Worm (Caenorhabditis elegans) whole organism, late embryonic: ENCODE measurements around the gene Y47D7A.9.

Source experiments
- C08G9.2 ChIP-seq: sonication (generic microtip); optimal IDR thresholded peaks from 2 replicates; lab custom pipeline; 2016; ENCODE audit warnings: mild to moderate bottlenecking, missing genetic modification characterization, moderate library complexity, missing compliant biosample characterization
- C38D4.7 ChIP-seq: fragments of 200-800 bp; sonication (Bioruptor generic); optimal IDR thresholded peaks from 2 replicates; lab custom pipeline; 2018; ENCODE audit warnings: mild to moderate bottlenecking, missing genetic modification characterization, moderate library complexity, missing compliant biosample characterization
- F13H6.1 ChIP-seq: sonication (generic microtip); optimal IDR thresholded peaks from 2 replicates; lab custom pipeline; 2016; ENCODE audit warnings: missing genetic modification characterization, missing compliant biosample characterization
- Y22D7AL.16 ChIP-seq: sonication (generic microtip); optimal IDR thresholded peaks from 2 replicates; lab custom pipeline; 2016; ENCODE audit warnings: missing genetic modification characterization, missing compliant biosample characterization
- ceh-14 ChIP-seq: sonication (generic microtip); optimal IDR thresholded peaks from 2 replicates; lab custom pipeline; 2016; ENCODE audit warnings: missing genotype, missing genetic modification characterization, missing compliant biosample characterization
- ceh-2 ChIP-seq: sonication (generic microtip); optimal IDR thresholded peaks from 2 replicates; lab custom pipeline; 2016; ENCODE audit warnings: missing genotype, missing genetic modification characterization, missing compliant biosample characterization
- ceh-22 ChIP-seq: sonication (generic microtip); optimal IDR thresholded peaks from 2 replicates; lab custom pipeline; 2017; ENCODE audit warnings: missing biosample characterization, missing genetic modification characterization
- ceh-30 ChIP-seq: fragments of 150-350 bp; optimal IDR thresholded peaks from 2 replicates; lab custom pipeline; 2014; ENCODE audit warnings: missing biosample characterization, missing genetic modification characterization
- ceh-31 ChIP-seq: sonication (generic microtip); optimal IDR thresholded peaks from 2 replicates; lab custom pipeline; 2016; ENCODE audit warnings: missing genetic modification characterization, missing compliant biosample characterization
- ceh-34 ChIP-seq: sonication (generic microtip); optimal IDR thresholded peaks from 2 replicates; lab custom pipeline; 2016; ENCODE audit warnings: mild to moderate bottlenecking, missing genetic modification characterization, missing compliant biosample characterization
- ceh-9 ChIP-seq: sonication (generic microtip); optimal IDR thresholded peaks from 2 replicates; lab custom pipeline; 2016; ENCODE audit warnings: mild to moderate bottlenecking, missing genetic modification characterization, inconsistent platforms, missing compliant biosample characterization
- che-1 ChIP-seq: sonication (generic microtip); optimal IDR thresholded peaks from 2 replicates; lab custom pipeline; 2016; ENCODE audit warnings: mild to moderate bottlenecking, missing genetic modification characterization, missing compliant biosample characterization
- dmd-4 ChIP-seq: sonication (generic microtip); optimal IDR thresholded peaks from 2 replicates; lab custom pipeline; 2016; ENCODE audit warnings: borderline replicate concordance, missing genetic modification characterization, missing compliant biosample characterization
- dve-1 ChIP-seq: sonication (generic microtip); optimal IDR thresholded peaks from 2 replicates; lab custom pipeline; 2017; ENCODE audit warnings: antibody characterized with exemption, mild to moderate bottlenecking, missing genetic modification characterization, missing compliant biosample characterization
- elt-4 ChIP-seq: sonication (generic microtip); optimal IDR thresholded peaks from 2 replicates; lab custom pipeline; 2016; ENCODE audit warnings: missing genetic modification characterization, missing compliant biosample characterization
- eyg-1 ChIP-seq: sonication (generic microtip); optimal IDR thresholded peaks from 2 replicates; lab custom pipeline; 2016; ENCODE audit warnings: missing genotype, missing genetic modification characterization, missing compliant biosample characterization
- fkh-10 ChIP-seq: fragments of 150-350 bp; optimal IDR thresholded peaks from 2 replicates; lab custom pipeline; 2014; ENCODE audit warnings: missing biosample characterization, missing genetic modification reagents, missing genetic modification characterization
- fkh-6 ChIP-seq: sonication (generic microtip); optimal IDR thresholded peaks from 2 replicates; lab custom pipeline; 2016; ENCODE audit warnings: missing genetic modification characterization, missing compliant biosample characterization
- hlh-13 ChIP-seq: fragments of 200-800 bp; sonication (Bioruptor generic); optimal IDR thresholded peaks from 2 replicates; lab custom pipeline; 2018; ENCODE audit warnings: mild to moderate bottlenecking, missing genetic modification characterization, missing compliant biosample characterization
- lin-11 ChIP-seq: fragments of 200-800 bp; sonication (Bioruptor generic); optimal IDR thresholded peaks from 2 replicates; lab custom pipeline; 2018; ENCODE audit warnings: mild to moderate bottlenecking, missing genetic modification characterization, missing compliant biosample characterization
- mec-3 ChIP-seq: sonication (generic microtip); optimal IDR thresholded peaks from 2 replicates; lab custom pipeline; 2016; ENCODE audit warnings: borderline replicate concordance, missing genetic modification characterization, missing compliant biosample characterization
- odd-2 ChIP-seq: sonication (generic microtip); optimal IDR thresholded peaks from 2 replicates; lab custom pipeline; 2017; ENCODE audit warnings: antibody characterized with exemption, mild to moderate bottlenecking, missing genetic modification characterization, missing compliant biosample characterization
- pag-3 ChIP-seq: sonication (generic microtip); optimal IDR thresholded peaks from 2 replicates; lab custom pipeline; 2016; ENCODE audit warnings: missing compliant biosample characterization, missing genetic modification characterization, borderline replicate concordance
- pat-9 ChIP-seq: fragments of 200-800 bp; sonication (Bioruptor generic); optimal IDR thresholded peaks from 2 replicates; lab custom pipeline; 2018; ENCODE audit warnings: mild to moderate bottlenecking, missing genetic modification characterization, moderate library complexity, missing compliant biosample characterization
- pha-4 ChIP-seq: fragments of 150-350 bp; optimal IDR thresholded peaks from 2 replicates; lab custom pipeline; 2018; ENCODE audit warnings: missing biosample characterization, missing genetic modification reagents, missing genetic modification characterization
- pros-1 ChIP-seq: fragments of 150-350 bp; optimal IDR thresholded peaks from 2 replicates; lab custom pipeline; 2014; ENCODE audit warnings: missing biosample characterization, missing genetic modification reagents, missing genetic modification characterization
- ref-2 ChIP-seq: sonication (generic microtip); optimal IDR thresholded peaks from 2 replicates; lab custom pipeline; 2016; ENCODE audit warnings: missing genetic modification characterization, missing compliant biosample characterization
- sox-4 ChIP-seq: sonication (generic microtip); optimal IDR thresholded peaks from 2 replicates; lab custom pipeline; 2017; ENCODE audit warnings: mild to moderate bottlenecking, missing genetic modification characterization, inconsistent platforms, missing compliant biosample characterization
- tbx-7 ChIP-seq: sonication (generic microtip); optimal IDR thresholded peaks from 2 replicates; lab custom pipeline; 2016; ENCODE audit warnings: missing genotype, missing genetic modification characterization, missing compliant biosample characterization
- unc-42 ChIP-seq: sonication (generic microtip); optimal IDR thresholded peaks from 2 replicates; lab custom pipeline; 2016; ENCODE audit warnings: missing genotype, missing genetic modification characterization, missing compliant biosample characterization
- unc-86 ChIP-seq: sonication (generic microtip); optimal IDR thresholded peaks from 2 replicates; lab custom pipeline; 2016; ENCODE audit warnings: missing genetic modification characterization, missing compliant biosample characterization
- zip-5 ChIP-seq: sonication (generic microtip); optimal IDR thresholded peaks from 2 replicates; lab custom pipeline; 2016; ENCODE audit warnings: missing genetic modification characterization, missing compliant biosample characterization
- ztf-16 ChIP-seq: sonication (generic microtip); optimal IDR thresholded peaks from 2 replicates; lab custom pipeline; 2017; ENCODE audit warnings: missing genetic modification characterization, missing compliant biosample characterization

Y47D7A.9 gene

DNA sequence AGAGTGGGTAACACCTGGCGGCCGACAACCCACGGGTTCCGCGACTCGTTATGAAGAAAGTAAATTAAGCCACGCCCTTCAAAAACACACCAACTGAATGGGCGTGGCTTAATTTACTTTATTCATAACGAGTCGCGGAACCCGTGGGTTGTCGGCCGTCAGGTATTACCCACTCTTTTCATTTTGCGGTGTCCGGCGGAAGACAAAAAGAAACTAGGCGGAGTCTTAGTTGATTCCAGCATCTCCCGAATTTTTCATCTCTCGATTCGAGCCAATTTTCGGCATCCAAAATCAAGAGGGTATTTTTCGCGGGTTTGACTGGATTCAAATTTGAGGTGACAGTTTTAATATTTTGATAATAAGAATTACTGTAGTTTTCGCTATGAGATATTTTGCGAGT is 23.9 kb upstream of the Y47D7A.9 start:
- TF ChIP-seq pros-1 (tag; lab: Kevin White, UChicago) (no peak), pag-3 (tag; lab: Kevin White, UChicago) (no peak), che-1 (no peak), dve-1 (tag; lab: Kevin White, UChicago) (no peak), ceh-9 (no peak), eyg-1 (tag; lab: Kevin White, UChicago) (no peak), fkh-6 (no peak), tbx-7 (no peak), ref-2 (tag; lab: Kevin White, UChicago) (no peak), Y22D7AL.16 (tag; lab: Kevin White, UChicago) (no peak), zip-5 (tag; lab: Kevin White, UChicago) (no peak), ceh-14 (tag; lab: Kevin White, UChicago) (no peak), ceh-22 (tag; lab: Kevin White, UChicago) (no peak), C38D4.7 (GFP tag; lab: Kevin White, UChicago) (no peak), pat-9 (tag; lab: Kevin White, UChicago) (no peak), unc-42 (no peak), ceh-30 (tag; lab: Kevin White, UChicago) (no peak)

DNA sequence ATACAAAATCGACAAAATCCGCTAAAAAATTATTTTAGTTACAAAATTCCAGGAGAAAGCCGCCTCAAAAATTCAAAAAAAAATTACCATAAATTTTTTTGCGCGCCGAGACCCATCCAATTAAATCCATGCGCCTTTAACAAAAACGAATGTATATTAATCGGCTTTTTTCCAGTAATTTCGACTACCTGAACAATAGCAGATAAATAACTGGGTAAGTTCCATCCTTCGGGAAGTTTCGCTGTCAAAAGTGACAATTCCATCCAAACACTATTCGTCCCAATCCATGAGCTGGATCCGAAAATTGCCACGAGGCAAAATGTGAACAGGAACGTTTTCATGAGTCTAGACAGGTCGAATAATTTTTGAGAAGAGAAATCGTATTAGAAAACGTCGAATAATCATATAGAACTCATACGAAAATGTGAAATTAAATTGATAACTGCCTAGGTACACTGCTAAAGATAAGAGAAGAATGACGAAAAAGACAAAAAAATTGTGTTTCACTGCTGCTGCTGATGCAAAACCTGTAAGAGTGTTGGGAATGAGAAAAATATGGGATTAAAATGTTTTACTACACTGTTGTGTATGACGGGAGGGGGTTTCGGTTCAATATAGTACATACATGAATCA is 19.1 kb upstream of the Y47D7A.9 start, which contains the start of gene rft-1:
Gene rft-1 (minus strand): TSS at position 475 of the 633 bp plus-strand sequence.
- TF ChIP-seq fkh-10 (no peak), ceh-30 (tag; lab: Kevin White, UChicago) (no peak), dve-1 (tag; lab: Kevin White, UChicago) (no peak), ceh-31 (tag; lab: Kevin White, UChicago) (no peak), odd-2 (tag; lab: Kevin White, UChicago) (no peak), sox-4 (tag; lab: Kevin White, UChicago) (no peak), C08G9.2 (tag; lab: Kevin White, UChicago) (no peak), pha-4 (tag; lab: Kevin White, UChicago) (no peak), elt-4 (tag; lab: Kevin White, UChicago) (no peak), F13H6.1 (tag; lab: Kevin White, UChicago) (no peak), ceh-22 (tag; lab: Kevin White, UChicago) (no peak), unc-86 (no peak), tbx-7 (no peak), eyg-1 (tag; lab: Kevin White, UChicago) (no peak), mec-3 (no peak), ceh-2 (tag; lab: Kevin White, UChicago) (no peak), zip-5 (tag; lab: Kevin White, UChicago) (no peak), ref-2 (tag; lab: Kevin White, UChicago) (no peak)

DNA sequence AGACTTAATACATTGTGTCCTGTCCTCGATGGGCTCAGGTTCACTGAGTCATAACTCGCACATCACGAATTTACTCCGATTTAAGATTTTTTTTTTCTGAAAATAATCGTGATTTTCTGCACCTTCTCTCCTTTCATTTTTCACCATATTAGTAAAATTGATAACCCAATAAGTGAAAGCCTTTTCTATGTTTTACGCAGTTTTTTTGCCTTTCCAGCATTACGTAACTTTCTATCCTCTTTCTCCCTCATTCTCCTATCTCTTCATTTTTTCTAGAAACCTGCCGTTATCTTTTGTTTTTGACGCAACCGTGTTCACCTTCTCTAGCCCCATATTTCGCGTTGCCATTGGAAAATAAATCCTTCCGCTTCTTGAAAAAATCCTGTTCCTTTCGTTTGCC is 13.5 kb upstream of the Y47D7A.9 start:
- TF ChIP-seq dve-1 (tag; lab: Kevin White, UChicago) = no peak
- no peak for TF ChIP-seq lin-11
- TF ChIP-seq hlh-13 (GFP tag; lab: Kevin White, UChicago) = no peak
- TF ChIP-seq ceh-34 (tag; lab: Kevin White, UChicago) = no peak

DNA sequence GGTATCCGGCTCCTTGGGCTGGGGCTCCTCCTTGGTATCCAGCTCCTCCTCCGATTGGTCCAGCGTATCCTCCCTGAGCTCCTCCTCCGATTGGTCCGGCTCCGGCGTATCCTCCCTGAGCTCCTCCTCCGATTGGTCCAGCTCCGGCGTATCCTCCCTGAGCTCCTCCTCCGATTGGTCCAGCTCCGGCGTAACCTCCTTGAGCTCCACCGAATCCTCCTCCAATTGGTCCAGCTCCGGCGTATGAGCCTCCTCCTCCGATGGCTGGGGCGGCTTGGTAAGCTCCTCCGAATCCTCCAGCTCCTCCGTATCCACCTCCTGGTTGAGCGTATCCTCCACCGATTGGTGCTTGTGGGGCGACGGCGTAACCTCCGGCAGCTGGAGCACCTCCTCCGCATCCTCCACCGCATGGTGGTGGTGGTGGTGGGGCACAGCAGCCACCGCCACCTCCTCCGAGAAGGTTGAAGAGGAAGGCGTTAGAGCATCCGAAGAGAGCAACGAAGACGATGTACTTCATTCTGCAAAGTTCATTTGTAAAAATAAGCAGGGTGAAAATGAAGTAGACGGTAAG is 11.7 kb upstream of the Y47D7A.9 start, which contains the start of gene Y47D7A.13:
Gene Y47D7A.13 (minus strand): TSS at position 517 of the 571 bp plus-strand sequence.
- TF ChIP-seq Y22D7AL.16 (tag; lab: Kevin White, UChicago) (no peak), dmd-4 (tag; lab: Kevin White, UChicago) (peak; percentile 39), ztf-16 (tag; lab: Kevin White, UChicago) (no peak)
